Worm (Caenorhabditis elegans) whole organism, late embryonic: ENCODE data around the gene mtm-5.

ENCODE experiments used
- K02D7.2 ChIP-seq: sonication (generic microtip); optimal IDR thresholded peaks from 2 replicates; lab custom pipeline; 2017; ENCODE audit warnings: mild to moderate bottlenecking, missing genetic modification characterization, missing compliant biosample characterization
- ama-1 ChIP-seq: fragments of 150-350 bp; optimal IDR thresholded peaks from 2 replicates; lab custom pipeline; 2014
- ceh-19 ChIP-seq: fragments of 200-800 bp; sonication (Bioruptor generic); optimal IDR thresholded peaks from 2 replicates; lab custom pipeline; 2018; ENCODE audit warnings: mild to moderate bottlenecking, missing genetic modification characterization, missing compliant biosample characterization
- fkh-10 ChIP-seq: fragments of 150-350 bp; optimal IDR thresholded peaks from 2 replicates; lab custom pipeline; 2014; ENCODE audit warnings: missing biosample characterization, missing genetic modification reagents, missing genetic modification characterization
- gmeb-2 ChIP-seq: sonication (generic microtip); optimal IDR thresholded peaks from 2 replicates; lab custom pipeline; 2016; ENCODE audit warnings: missing genetic modification characterization, inconsistent platforms, missing compliant biosample characterization
- hlh-15 ChIP-seq: sonication (generic microtip); optimal IDR thresholded peaks from 2 replicates; lab custom pipeline; 2016; ENCODE audit warnings: missing genetic modification characterization, missing compliant biosample characterization
- mec-3 ChIP-seq: sonication (generic microtip); optimal IDR thresholded peaks from 2 replicates; lab custom pipeline; 2016; ENCODE audit warnings: borderline replicate concordance, missing genetic modification characterization, missing compliant biosample characterization
- nhr-11 ChIP-seq: fragments of 150-350 bp; optimal IDR thresholded peaks from 2 replicates; lab custom pipeline; 2014; ENCODE audit warnings: missing biosample characterization, missing genetic modification characterization
- sox-4 ChIP-seq: sonication (generic microtip); optimal IDR thresholded peaks from 2 replicates; lab custom pipeline; 2017; ENCODE audit warnings: mild to moderate bottlenecking, missing genetic modification characterization, inconsistent platforms, missing compliant biosample characterization
- unc-55 ChIP-seq: sonication (generic microtip); optimal IDR thresholded peaks from 2 replicates; lab custom pipeline; 2017; ENCODE audit warnings: missing biosample characterization, missing genetic modification reagents, missing genetic modification characterization
- ztf-16 ChIP-seq: sonication (generic microtip); optimal IDR thresholded peaks from 2 replicates; lab custom pipeline; 2017; ENCODE audit warnings: missing genetic modification characterization, missing compliant biosample characterization

ce11 chrX:5260389-5260788, 17.2 kb upstream of the mtm-5 start:
- no peak for TF ChIP-seq sox-4
- no peak for TF ChIP-seq nhr-11 (tag; lab: Kevin White, UChicago)
- TF ChIP-seq fkh-10: no peak
- TF ChIP-seq ztf-16: no peak
- TF ChIP-seq unc-55 (GFP tag; lab: Kevin White, UChicago): no peak
- TF ChIP-seq hlh-15 (tag; lab: Kevin White, UChicago): no peak
- no peak for TF ChIP-seq ceh-19
- TF ChIP-seq gmeb-2: no peak
- no peak for TF ChIP-seq K02D7.2 (tag; lab: Kevin White, UChicago)
- no peak for TF ChIP-seq mec-3
- no peak for TF ChIP-seq ama-1 (lab: Kevin White, UChicago)
